Worm (Caenorhabditis elegans) whole organism, L3 larva: ENCODE data around the gene fbxb-118.

Source experiments
- R02D3.7 ChIP-seq: fragments of 150-350 bp; optimal IDR thresholded peaks from 2 replicates; lab custom pipeline; 2014; ENCODE audit warnings: missing biosample characterization, missing genetic modification characterization
- ZK546.5 ChIP-seq: sonication (generic microtip); optimal IDR thresholded peaks from 2 replicates; lab custom pipeline; 2017; ENCODE audit warnings: missing biosample characterization, missing genetic modification characterization
- aly-2 ChIP-seq: fragments of 150-350 bp; optimal IDR thresholded peaks from 2 replicates; lab custom pipeline; 2014; ENCODE audit warnings: missing biosample characterization, missing genetic modification characterization
- ceh-16 ChIP-seq: sonication (generic microtip); optimal IDR thresholded peaks from 2 replicates; lab custom pipeline; 2017; ENCODE audit warnings: missing biosample characterization, missing genetic modification characterization
- ceh-28 ChIP-seq: fragments of 150-350 bp; optimal IDR thresholded peaks from 2 replicates; lab custom pipeline; 2014; ENCODE audit warnings: missing biosample characterization, missing genetic modification reagents, missing genetic modification characterization
- daf-12 ChIP-seq: fragments of 150-350 bp; optimal IDR thresholded peaks from 2 replicates; lab custom pipeline; 2014; ENCODE audit warnings: missing biosample characterization, missing genetic modification reagents, missing genetic modification characterization
- egl-27 ChIP-seq: sonication (generic microtip); optimal IDR thresholded peaks from 4 replicates; lab custom pipeline; 2017; ENCODE audit warnings: missing biosample characterization, missing genetic modification reagents, missing genetic modification characterization
- egl-5 ChIP-seq: fragments of 150-350 bp; optimal IDR thresholded peaks from 2 replicates; lab custom pipeline; 2017; ENCODE audit warnings: missing biosample characterization, missing genetic modification reagents, missing genetic modification characterization, inconsistent platforms
- elt-1 ChIP-seq: fragments of 150-350 bp; optimal IDR thresholded peaks from 2 replicates; lab custom pipeline; 2014; ENCODE audit warnings: missing biosample characterization, missing genetic modification characterization
- elt-2 ChIP-seq: sonication (generic microtip); optimal IDR thresholded peaks from 2 replicates; lab custom pipeline; 2016; ENCODE audit warnings: missing genetic modification reagents, mild to moderate bottlenecking, missing genetic modification characterization, missing compliant biosample characterization
- elt-3 ChIP-seq, 3 experiments: fragments of 150-350 bp in 1 of 3; sonication (generic microtip) in 2 of 3; optimal IDR thresholded peaks; 2 replicates in 2 of 3; 4 replicates in 1 of 3; lab custom pipeline; 2014 to 2017; ENCODE audit warnings: missing biosample characterization in 3 of 3, missing genetic modification characterization in 3 of 3
- eor-1 ChIP-seq, 2 experiments: fragments of 150-350 bp; optimal IDR thresholded peaks; 2 replicates each; lab custom pipeline; 2014 to 2018; ENCODE audit warnings: missing biosample characterization in 2 of 2, missing genetic modification characterization in 2 of 2
- fkh-2 ChIP-seq: fragments of 150-350 bp; optimal IDR thresholded peaks from 2 replicates; lab custom pipeline; 2014; ENCODE audit warnings: missing biosample characterization, missing genetic modification reagents, missing genetic modification characterization
- fos-1 ChIP-seq: fragments of 150-350 bp; optimal IDR thresholded peaks from 2 replicates; lab custom pipeline; 2014; ENCODE audit warnings: missing biosample characterization, missing genetic modification characterization
- jun-1 ChIP-seq: fragments of 150-350 bp; optimal IDR thresholded peaks from 2 replicates; lab custom pipeline; 2014; ENCODE audit warnings: missing biosample characterization, missing genetic modification reagents, missing genetic modification characterization
- lin-15B ChIP-seq: fragments of 150-350 bp; optimal IDR thresholded peaks from 2 replicates; lab custom pipeline; 2014; ENCODE audit warnings: missing biosample characterization, missing genetic modification characterization
- lin-39 ChIP-seq: fragments of 150-350 bp; optimal IDR thresholded peaks from 2 replicates; lab custom pipeline; 2018; ENCODE audit warnings: missing biosample characterization, missing genetic modification reagents, missing genetic modification characterization
- lsy-12 ChIP-seq: sonication (generic microtip); optimal IDR thresholded peaks from 2 replicates; lab custom pipeline; 2016; ENCODE audit warnings: mild to moderate bottlenecking, missing genetic modification characterization, missing compliant biosample characterization
- mdl-1 ChIP-seq: fragments of 150-350 bp; optimal IDR thresholded peaks from 2 replicates; lab custom pipeline; 2014; ENCODE audit warnings: missing biosample characterization, missing genetic modification characterization
- nfya-1 ChIP-seq: sonication (generic microtip); optimal IDR thresholded peaks from 2 replicates; lab custom pipeline; 2017; ENCODE audit warnings: missing genetic modification characterization, mild to moderate bottlenecking, missing compliant biosample characterization, antibody characterized with exemption, moderate library complexity; ENCODE audit not compliant: insufficient read depth
- nhr-12 ChIP-seq: fragments of 150-350 bp; optimal IDR thresholded peaks from 2 replicates; lab custom pipeline; 2014; ENCODE audit warnings: missing biosample characterization, missing genetic modification characterization
- nhr-23 ChIP-seq: fragments of 150-350 bp; optimal IDR thresholded peaks from 2 replicates; lab custom pipeline; 2014; ENCODE audit warnings: missing biosample characterization, missing genetic modification reagents, missing genetic modification characterization
- nhr-237 ChIP-seq: fragments of 150-350 bp; optimal IDR thresholded peaks from 2 replicates; lab custom pipeline; 2014; ENCODE audit warnings: missing biosample characterization, missing genetic modification characterization
- nhr-25 ChIP-seq: sonication (generic microtip); optimal IDR thresholded peaks from 2 replicates; lab custom pipeline; 2017; ENCODE audit warnings: missing biosample characterization, missing genetic modification characterization
- nhr-28 ChIP-seq: fragments of 150-350 bp; optimal IDR thresholded peaks from 2 replicates; lab custom pipeline; 2014; ENCODE audit warnings: missing biosample characterization, missing genetic modification characterization
- nhr-43 ChIP-seq: sonication (generic microtip); optimal IDR thresholded peaks from 2 replicates; lab custom pipeline; 2016; ENCODE audit warnings: mild to moderate bottlenecking, missing genetic modification characterization, missing compliant biosample characterization; ENCODE audit not compliant: poor library complexity, severe bottlenecking
- nhr-67 ChIP-seq: fragments of 150-350 bp; optimal IDR thresholded peaks from 2 replicates; lab custom pipeline; 2014; ENCODE audit warnings: missing biosample characterization, missing genetic modification characterization
- nhr-76 ChIP-seq: fragments of 150-350 bp; sonication (generic microtip); optimal IDR thresholded peaks from 5 replicates; lab custom pipeline; 2014; ENCODE audit warnings: missing biosample characterization, missing genetic modification characterization
- nhr-77 ChIP-seq: fragments of 150-350 bp; optimal IDR thresholded peaks from 2 replicates; lab custom pipeline; 2014; ENCODE audit warnings: missing biosample characterization, missing genetic modification characterization
- pha-4 ChIP-seq: fragments of 150-350 bp; optimal IDR thresholded peaks from 2 replicates; lab custom pipeline; 2014; ENCODE audit warnings: missing biosample characterization, missing genetic modification reagents, missing genetic modification characterization
- pqm-1 ChIP-seq: fragments of 150-350 bp; optimal IDR thresholded peaks from 2 replicates; lab custom pipeline; 2017; ENCODE audit warnings: missing biosample characterization, missing genetic modification characterization, inconsistent platforms
- sea-2 ChIP-seq: fragments of 150-350 bp; sonication (generic microtip); optimal IDR thresholded peaks from 4 replicates; lab custom pipeline; 2014; ENCODE audit warnings: missing biosample characterization, missing genetic modification reagents, missing genetic modification characterization
- skn-1 ChIP-seq: fragments of 150-350 bp; optimal IDR thresholded peaks from 2 replicates; lab custom pipeline; 2014; ENCODE audit warnings: missing biosample characterization, missing genetic modification characterization
- snpc-4 ChIP-seq: fragments of 150-350 bp; optimal IDR thresholded peaks from 2 replicates; lab custom pipeline; 2014; ENCODE audit warnings: missing biosample characterization, missing genetic modification characterization
- tbx-2 ChIP-seq: sonication (generic microtip); optimal IDR thresholded peaks from 2 replicates; lab custom pipeline; 2016; ENCODE audit warnings: mild to moderate bottlenecking, missing genetic modification characterization, missing compliant biosample characterization
- unc-39 ChIP-seq: sonication (generic microtip); optimal IDR thresholded peaks from 4 replicates; lab custom pipeline; 2017; ENCODE audit warnings: missing biosample characterization, missing genetic modification characterization
- unc-62 ChIP-seq: fragments of 150-350 bp; sonication (generic microtip); optimal IDR thresholded peaks from 4 replicates; lab custom pipeline; 2014; ENCODE audit warnings: missing biosample characterization, missing genetic modification reagents, missing genetic modification characterization
- ztf-11 ChIP-seq: fragments of 150-350 bp; optimal IDR thresholded peaks from 2 replicates; lab custom pipeline; 2014; ENCODE audit warnings: missing biosample characterization, missing genetic modification characterization
- ztf-4 ChIP-seq: fragments of 150-350 bp; optimal IDR thresholded peaks from 2 replicates; lab custom pipeline; 2014; ENCODE audit warnings: missing biosample characterization, missing genetic modification characterization

Gene fbxb-118

DNA sequence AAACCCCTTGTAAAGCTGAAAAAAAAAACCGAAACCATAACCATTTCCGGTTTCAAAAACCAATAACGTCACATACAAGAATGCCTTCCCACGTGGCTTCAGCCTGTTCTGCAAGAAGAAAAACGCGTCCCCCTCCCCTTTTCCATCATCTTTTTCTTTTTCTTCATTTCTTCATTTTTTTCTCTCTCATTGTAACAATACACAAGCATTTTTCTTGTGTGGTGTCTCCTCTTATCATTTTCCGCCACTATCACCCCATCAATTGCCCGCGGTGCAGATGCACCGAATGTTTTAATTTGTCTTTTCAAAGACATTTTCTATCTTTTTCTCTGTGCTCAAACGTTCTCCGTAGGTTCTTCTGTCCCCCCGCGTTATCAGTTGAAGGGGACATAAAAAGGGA is 25.3 kb upstream of the fbxb-118 start:
- TF ChIP-seq egl-5 (tag; lab: Kevin White, UChicago) (peak; percentile 33), sea-2 (GFP tag; lab: Kevin White, UChicago) (no peak), nhr-25 (tag; lab: Kevin White, UChicago) (peak; percentile 51), pha-4 (peak; percentile 63), elt-1 (tag; lab: Kevin White, UChicago) (no peak), nhr-43 (tag; lab: Kevin White, UChicago) (peak; percentile 94), nhr-76 (peak; percentile 30), daf-12 (tag; lab: Kevin White, UChicago) (no peak), ceh-28 (tag; lab: Kevin White, UChicago) (peak; percentile 24), nhr-237 (tag; lab: Kevin White, UChicago) (no peak), fos-1 (peak; percentile 33), jun-1 (tag; lab: Kevin White, UChicago) (peak; percentile 91), R02D3.7 (tag; lab: Kevin White, UChicago) (peak; percentile 38), mdl-1 (tag; lab: Kevin White, UChicago) (peak; percentile 62), nfya-1 (tag; lab: Kevin White, UChicago) (peak; percentile 51), elt-2 (peak; percentile 99), unc-39 (tag; lab: Kevin White, UChicago) (no peak), egl-27 (tag; lab: Kevin White, UChicago) (peak; percentile 83), elt-3 (tag; optimal IDR thresholded peaks at IDR 0.05; lab: Kevin White, UChicago) (peak in 2 of 3 experiments; percentile 11 to 68), nhr-77 (tag; lab: Kevin White, UChicago) (no peak), tbx-2 (tag; lab: Kevin White, UChicago) (peak; percentile 6), nhr-23 (peak; percentile 51), ztf-4 (no peak), unc-62 (GFP tag; lab: Kevin White, UChicago) (peak; percentile 15), pqm-1 (tag; lab: Kevin White, UChicago) (peak; percentile 98), snpc-4 (tag; lab: Kevin White, UChicago) (no peak), lsy-12 (peak; percentile 8)
- TF ChIP-seq, all 47 proteins: peak for 19

DNA sequence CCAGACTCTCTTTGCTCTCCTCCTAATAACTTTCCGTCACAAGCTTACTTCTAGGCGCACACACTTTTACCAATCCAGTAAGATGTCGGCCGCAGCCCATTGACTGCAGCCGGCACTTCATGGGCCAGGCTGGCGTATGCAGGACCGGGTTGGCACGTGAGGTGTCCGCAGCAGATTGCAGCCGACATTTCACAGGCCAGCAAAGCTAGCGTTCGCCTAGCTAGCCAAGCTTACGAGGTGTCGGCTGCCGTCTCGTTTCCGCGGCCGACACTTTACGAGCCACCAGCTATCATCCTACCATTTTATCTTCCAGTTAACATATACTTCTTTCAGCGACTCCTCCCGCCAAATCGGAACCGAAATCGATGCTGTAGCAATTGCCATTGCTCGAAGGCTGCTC is 21.7 kb upstream of the fbxb-118 start:
- TF ChIP-seq fos-1 (no peak), egl-5 (tag; lab: Kevin White, UChicago) (no peak), ztf-11 (tag; lab: Kevin White, UChicago) (no peak), lin-15B (tag; lab: Kevin White, UChicago) (no peak), lin-39 (tag; lab: Kevin White, UChicago) (no peak), mdl-1 (tag; lab: Kevin White, UChicago) (no peak), ceh-16 (tag; lab: Kevin White, UChicago) (no peak), fkh-2 (no peak), jun-1 (tag; lab: Kevin White, UChicago) (no peak), nhr-67 (tag; lab: Kevin White, UChicago) (no peak), ZK546.5 (tag; lab: Kevin White, UChicago) (no peak), ztf-4 (no peak), aly-2 (tag; lab: Kevin White, UChicago) (no peak), pqm-1 (tag; lab: Kevin White, UChicago) (no peak), elt-2 (no peak), nhr-237 (tag; lab: Kevin White, UChicago) (no peak)
- TF ChIP-seq, all 47 proteins: peak for 0

DNA sequence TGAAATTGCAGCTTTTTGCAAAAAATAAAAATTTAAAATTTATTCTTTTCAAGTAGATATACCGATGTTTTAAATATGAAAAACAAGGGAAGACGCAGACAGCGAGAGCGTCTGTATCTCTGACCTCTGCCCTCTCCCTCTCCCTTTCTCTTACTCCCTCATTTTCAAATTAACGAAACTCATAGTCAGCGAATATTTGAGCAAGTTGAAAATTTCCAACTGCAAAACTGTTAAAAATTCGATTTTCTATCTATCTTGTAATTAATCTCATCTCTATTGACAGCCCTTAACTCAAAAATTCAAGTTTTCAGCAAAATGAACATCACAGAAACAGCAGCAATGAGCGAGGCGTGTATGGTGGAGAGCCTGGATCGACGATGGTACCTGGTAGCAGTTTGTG is 18.9 kb upstream of the fbxb-118 start, which contains the start of gene R11F4.2:
TSS of gene R11F4.2 (plus strand) at position 301 of the 400 bp plus-strand sequence.
- TF ChIP-seq snpc-4 (tag; lab: Kevin White, UChicago) (no peak), nhr-28 (no peak), unc-62 (GFP tag; lab: Kevin White, UChicago) (no peak), nhr-25 (tag; lab: Kevin White, UChicago) (no peak), sea-2 (GFP tag; lab: Kevin White, UChicago) (no peak), skn-1 (tag; lab: Kevin White, UChicago) (no peak), lin-39 (tag; lab: Kevin White, UChicago) (no peak), nhr-12 (tag; lab: Kevin White, UChicago) (no peak), eor-1 (tag; optimal IDR thresholded peaks at IDR 0.05; lab: Kevin White, UChicago) (no peak), unc-39 (tag; lab: Kevin White, UChicago) (no peak), elt-2 (no peak), ztf-4 (no peak), elt-3 (tag; optimal IDR thresholded peaks at IDR 0.05; lab: Kevin White, UChicago) (no peak), ZK546.5 (tag; lab: Kevin White, UChicago) (no peak)
